Fruit fly (Drosophila melanogaster) whole organism, embryonic: ENCODE measurements around the gene Ugt35E1.
A peak's percentile ranks its signal among the peaks of the same experiment; 100 is the strongest.

ENCODE experiments used
- ATbp ChIP-seq: fragments of 200-800 bp; sonication (Bioruptor generic); optimal IDR thresholded peaks from 2 replicates; lab custom pipeline; 2017; ENCODE audit warnings: missing biosample characterization, mild to moderate bottlenecking, missing genetic modification characterization, missing genetic modification reagents
- B-H1 ChIP-seq: fragments of 200-800 bp; sonication (Bioruptor generic); IDR thresholded peaks from 3 replicates; pipeline ENCODE4 v1.3.6; 2022; ENCODE audit warnings: missing biosample characterization, missing genetic modification characterization
- CG10147 ChIP-seq: fragments of 200-800 bp; sonication (Bioruptor generic); optimal IDR thresholded peaks from 2 replicates; lab custom pipeline; 2019; ENCODE audit warnings: missing biosample characterization, mild to moderate bottlenecking, missing genetic modification characterization, moderate library complexity
- CG10209 ChIP-seq: fragments of 200-800 bp; sonication (Bioruptor generic); optimal IDR thresholded peaks from 3 replicates; lab custom pipeline; 2017; ENCODE audit warnings: missing biosample characterization, mild to moderate bottlenecking, missing genetic modification characterization, missing genetic modification reagents
- CG10366 ChIP-seq: fragments of 200-800 bp; sonication (Bioruptor generic); IDR thresholded peaks from 2 replicates; pipeline ENCODE4 v1.3.6; 2022; ENCODE audit warnings: missing biosample characterization, missing genetic modification characterization
- CG10431 ChIP-seq: fragments of 200-800 bp; sonication (Bioruptor generic); optimal IDR thresholded peaks from 3 replicates; lab custom pipeline; 2018; ENCODE audit warnings: missing biosample characterization, mild to moderate bottlenecking, missing genetic modification characterization
- CG10462 ChIP-seq: fragments of 200-800 bp; sonication (Bioruptor generic); optimal IDR thresholded peaks from 2 replicates; lab custom pipeline; 2016; ENCODE audit warnings: missing biosample characterization, missing genetic modification characterization
- CG10543 ChIP-seq: fragments of 200-800 bp; sonication (Bioruptor generic); optimal IDR thresholded peaks from 3 replicates; lab custom pipeline; 2017; ENCODE audit warnings: missing biosample characterization, mild to moderate bottlenecking, missing genetic modification characterization, moderate library complexity
- CG12104 ChIP-seq: fragments of 200-800 bp; sonication (Bioruptor generic); optimal IDR thresholded peaks from 3 replicates; lab custom pipeline; 2016; ENCODE audit warnings: missing biosample characterization, missing genetic modification characterization
- CG12236 ChIP-seq: fragments of 200-800 bp; sonication (Bioruptor generic); optimal IDR thresholded peaks from 2 replicates; lab custom pipeline; 2016; ENCODE audit warnings: missing biosample characterization, missing genetic modification characterization
- CG14965 ChIP-seq: fragments of 200-800 bp; sonication (Bioruptor generic); optimal IDR thresholded peaks from 2 replicates; lab custom pipeline; 2016; ENCODE audit warnings: missing biosample characterization, missing genetic modification characterization, borderline replicate concordance
- CG15011 ChIP-seq: fragments of 200-800 bp; sonication (Bioruptor generic); optimal IDR thresholded peaks from 3 replicates; lab custom pipeline; 2018; ENCODE audit warnings: missing biosample characterization, mild to moderate bottlenecking, missing genetic modification characterization
- CG15601 ChIP-seq: fragments of 200-800 bp; sonication (Bioruptor generic); optimal IDR thresholded peaks from 3 replicates; lab custom pipeline; 2019; ENCODE audit warnings: missing biosample characterization, mild to moderate bottlenecking, missing genetic modification characterization, moderate library complexity
- CG16815 ChIP-seq: fragments of 200-800 bp; sonication (Bioruptor generic); optimal IDR thresholded peaks from 3 replicates; lab custom pipeline; 2017; ENCODE audit warnings: missing biosample characterization, mild to moderate bottlenecking, missing genetic modification characterization
- CG2116 ChIP-seq: fragments of 200-800 bp; sonication (Bioruptor generic); optimal IDR thresholded peaks from 3 replicates; lab custom pipeline; 2018; ENCODE audit warnings: missing biosample characterization, mild to moderate bottlenecking, missing genetic modification characterization
- CG4854 ChIP-seq: fragments of 200-800 bp; sonication (Bioruptor generic); optimal IDR thresholded peaks from 2 replicates; lab custom pipeline; 2016; ENCODE audit warnings: missing biosample characterization, missing genetic modification characterization, inconsistent platforms
- CG6175 ChIP-seq: fragments of 200-800 bp; sonication (Bioruptor generic); IDR thresholded peaks from 3 replicates; pipeline ENCODE4 v1.3.6; 2022; ENCODE audit warnings: missing biosample characterization, missing genetic modification characterization
- CG8359 ChIP-seq: fragments of 200-800 bp; sonication (Bioruptor generic); optimal IDR thresholded peaks from 2 replicates; lab custom pipeline; 2017; ENCODE audit warnings: missing biosample characterization, mild to moderate bottlenecking, missing genetic modification characterization, borderline replicate concordance
- CG8388 ChIP-seq: fragments of 200-800 bp; sonication (Bioruptor generic); optimal IDR thresholded peaks from 2 replicates; lab custom pipeline; 2019; ENCODE audit warnings: missing biosample characterization, mild to moderate bottlenecking, missing genetic modification characterization, moderate library complexity
- CG8924 ChIP-seq: fragments of 200-800 bp; optimal IDR thresholded peaks from 3 replicates; lab custom pipeline; 2019; ENCODE audit warnings: missing biosample characterization, mild to moderate bottlenecking, missing genetic modification characterization, moderate library complexity
- CG9797 ChIP-seq: fragments of 200-800 bp; sonication (Bioruptor generic); optimal IDR thresholded peaks from 3 replicates; lab custom pipeline; 2018; ENCODE audit warnings: missing biosample characterization, mild to moderate bottlenecking, missing genetic modification characterization
- CG9817 ChIP-seq: fragments of 200-800 bp; sonication (Bioruptor generic); optimal IDR thresholded peaks from 2 replicates; lab custom pipeline; 2018; ENCODE audit warnings: missing biosample characterization, mild to moderate bottlenecking, missing genetic modification characterization, moderate library complexity
- Chrac-16 ChIP-seq: fragments of 200-800 bp; sonication (Bioruptor generic); optimal IDR thresholded peaks from 3 replicates; lab custom pipeline; 2016; ENCODE audit warnings: missing biosample characterization, missing genetic modification characterization
- Dref ChIP-seq: fragments of 200-800 bp; sonication (Bioruptor generic); IDR thresholded peaks from 2 replicates; pipeline ENCODE4 v1.3.6; 2022; ENCODE audit warnings: missing biosample characterization, missing genetic modification characterization
- HmgZ ChIP-seq: fragments of 200-800 bp; sonication (Bioruptor generic); optimal IDR thresholded peaks from 2 replicates; lab custom pipeline; 2018; ENCODE audit warnings: missing biosample characterization, mild to moderate bottlenecking, missing genetic modification characterization
- Hr39 ChIP-seq: fragments of >200 bp; optimal IDR thresholded peaks from 2 replicates; lab custom pipeline; 2017
- Hr51 ChIP-seq, 2 experiments: fragments of 200-800 bp; sonication (Bioruptor generic); optimal IDR thresholded peaks; 2 replicates in 1 of 2; 3 replicates in 1 of 2; lab custom pipeline; 2016 to 2018; ENCODE audit warnings: missing biosample characterization in 2 of 2, missing genetic modification characterization in 2 of 2, mild to moderate bottlenecking in 1 of 2, moderate library complexity in 1 of 2
- Hr78 ChIP-seq, 2 experiments: fragments of 200-800 bp in 1 of 2; fragments of >200 bp in 1 of 2; sonication (Bioruptor generic) in 1 of 2; optimal IDR thresholded peaks; 2 replicates each; lab custom pipeline; 2017 to 2019; ENCODE audit warnings: missing biosample characterization in 2 of 2, missing genetic modification characterization in 2 of 2, mild to moderate bottlenecking in 1 of 2, moderate library complexity in 1 of 2
- Opbp ChIP-seq: fragments of 200-800 bp; sonication (Bioruptor generic); IDR thresholded peaks from 3 replicates; pipeline ENCODE4 v1.3.6; 2022; ENCODE audit warnings: missing biosample characterization, missing genetic modification characterization; ENCODE audit not compliant: partially characterized antibody
- Ravus ChIP-seq: fragments of 200-800 bp; sonication (Bioruptor generic); IDR thresholded peaks from 2 replicates; pipeline ENCODE4 v1.3.6; 2022; ENCODE audit warnings: missing biosample characterization, missing genetic modification characterization
- Side ChIP-seq: fragments of 200-800 bp; sonication (Bioruptor generic); optimal IDR thresholded peaks from 2 replicates; lab custom pipeline; 2016; ENCODE audit warnings: missing biosample characterization, missing genetic modification characterization
- Spps ChIP-seq: fragments of 200-800 bp; sonication (Bioruptor generic); optimal IDR thresholded peaks from 2 replicates; lab custom pipeline; 2018; ENCODE audit warnings: missing biosample characterization, mild to moderate bottlenecking, missing genetic modification characterization
- TFAM ChIP-seq: fragments of 200-800 bp; sonication (Bioruptor generic); optimal IDR thresholded peaks from 2 replicates; lab custom pipeline; 2017; ENCODE audit warnings: missing biosample characterization, missing genetic modification characterization, inconsistent platforms
- bab2 ChIP-seq: fragments of 200-800 bp; sonication (Bioruptor generic); optimal IDR thresholded peaks from 2 replicates; lab custom pipeline; 2016; ENCODE audit warnings: missing biosample characterization, missing genetic modification characterization
- chif ChIP-seq, 2 experiments: fragments of 200-800 bp; sonication (Bioruptor generic); optimal IDR thresholded peaks; 3 replicates each; lab custom pipeline; 2016; ENCODE audit warnings: missing biosample characterization in 2 of 2, missing genetic modification characterization in 2 of 2
- dmrt99B ChIP-seq: fragments of 200-800 bp; sonication (Bioruptor generic); optimal IDR thresholded peaks from 2 replicates; lab custom pipeline; 2018; ENCODE audit warnings: missing biosample characterization, mild to moderate bottlenecking, missing genetic modification characterization, moderate library complexity
- ems ChIP-seq: fragments of 200-800 bp; sonication (Bioruptor generic); optimal IDR thresholded peaks from 3 replicates; lab custom pipeline; 2016; ENCODE audit warnings: missing biosample characterization, missing genetic modification characterization
- gcm ChIP-seq: fragments of 200-800 bp; sonication (Bioruptor generic); optimal IDR thresholded peaks from 2 replicates; lab custom pipeline; 2019; ENCODE audit warnings: missing biosample characterization, mild to moderate bottlenecking, missing genetic modification characterization, moderate library complexity
- grau ChIP-seq: fragments of 200-800 bp; optimal IDR thresholded peaks from 3 replicates; lab custom pipeline; 2019; ENCODE audit warnings: missing biosample characterization, mild to moderate bottlenecking, missing genetic modification characterization, moderate library complexity
- gsb-n ChIP-seq: fragments of 200-800 bp; sonication (Bioruptor generic); optimal IDR thresholded peaks from 3 replicates; lab custom pipeline; 2018; ENCODE audit warnings: missing biosample characterization, mild to moderate bottlenecking, missing genetic modification characterization
- her ChIP-seq: fragments of 200-800 bp; sonication (Bioruptor generic); optimal IDR thresholded peaks from 2 replicates; lab custom pipeline; 2016; ENCODE audit warnings: missing biosample characterization, missing genetic modification characterization
- maf-S ChIP-seq: fragments of 200-800 bp; sonication (Bioruptor generic); optimal IDR thresholded peaks from 2 replicates; lab custom pipeline; 2016; ENCODE audit warnings: missing biosample characterization, missing genetic modification characterization
- nom ChIP-seq: fragments of 200-800 bp; sonication (Bioruptor generic); optimal IDR thresholded peaks from 2 replicates; lab custom pipeline; 2017; ENCODE audit warnings: missing biosample characterization, missing genetic modification characterization, mild to moderate bottlenecking, moderate library complexity, missing genetic modification reagents
- odd ChIP-seq: fragments of 200-800 bp; sonication (Bioruptor generic); optimal IDR thresholded peaks from 2 replicates; lab custom pipeline; 2017; ENCODE audit warnings: missing biosample characterization, mild to moderate bottlenecking, missing genetic modification characterization
- prd ChIP-seq, 3 experiments: fragments of >200 bp in 2 of 3; fragments of 200-800 bp in 1 of 3; sonication (Bioruptor generic) in 1 of 3; optimal IDR thresholded peaks in 2 of 3; IDR thresholded peaks in 1 of 3; 2 replicates in 2 of 3; 3 replicates in 1 of 3; pipeline versions ENCODE4 v1.3.6 to Lab custom; 2017 to 2022; ENCODE audit warnings: missing biosample characterization in 1 of 3, missing genetic modification characterization in 1 of 3
- so ChIP-seq: fragments of 200-800 bp; sonication (Bioruptor generic); IDR thresholded peaks from 3 replicates; pipeline ENCODE4 v1.3.6; 2022; ENCODE audit warnings: missing biosample characterization, missing genetic modification characterization
- tio ChIP-seq: fragments of 200-800 bp; sonication (Bioruptor generic); optimal IDR thresholded peaks from 2 replicates; lab custom pipeline; 2017; ENCODE audit warnings: missing biosample characterization, missing genetic modification characterization, inconsistent platforms
- trem ChIP-seq: fragments of 200-800 bp; optimal IDR thresholded peaks from 3 replicates; lab custom pipeline; 2019; ENCODE audit warnings: missing biosample characterization, mild to moderate bottlenecking, missing genetic modification characterization, moderate library complexity
- zfh2 ChIP-seq: fragments of 200-800 bp; sonication (Bioruptor generic); optimal IDR thresholded peaks from 2 replicates; lab custom pipeline; 2016; ENCODE audit warnings: missing biosample characterization, missing genetic modification characterization

Ugt35E1 gene

dm6 chr3R:11214449-11214950 is 48.6 kb upstream of the Ugt35E1 start, which contains the start of gene ZnT86D (continued):
- TF ChIP-seq chif (GFP tag; optimal IDR thresholded peaks at IDR 0.05; lab: Kevin White, UChicago) (peak; percentile 12 to 43), Ravus (no peak), CG8359 (GFP tag; lab: Kevin White, UChicago) (no peak), odd (GFP tag; lab: Kevin White, UChicago) (peak; percentile 37), Side (GFP tag; lab: Kevin White, UChicago) (peak; percentile 13), CG9817 (tag; lab: Kevin White, UChicago) (peak; percentile 64), grau (tag; lab: Kevin White, UChicago) (peak; percentile 99), bab2 (peak; percentile 49), CG4854 (GFP tag; lab: Kevin White, UChicago) (no peak), CG16815 (GFP tag; lab: Kevin White, UChicago) (peak; percentile 49), so (GFP tag; lab: Robert Waterston, UW) (no peak), CG10147 (GFP tag; lab: Kevin White, UChicago) (peak; percentile 79), CG10462 (GFP tag; lab: Kevin White, UChicago) (no peak), CG9797 (GFP tag; lab: Kevin White, UChicago) (no peak), Opbp (GFP tag; lab: Robert Waterston, UW) (no peak), B-H1 (GFP tag; lab: Robert Waterston, UW) (no peak), CG12104 (GFP tag; lab: Kevin White, UChicago) (peak; percentile 20), zfh2 (GFP tag; lab: Kevin White, UChicago) (peak; percentile 72), Hr51 (GFP tag; optimal IDR thresholded peaks at IDR 0.05; lab: Kevin White, UChicago) (peak; percentile 34 to 62), her (no peak), HmgZ (tag; lab: Kevin White, UChicago) (peak; percentile 74), CG8924 (tag; lab: Kevin White, UChicago) (peak; percentile 69), Chrac-16 (GFP tag; lab: Kevin White, UChicago) (peak; percentile 33), TFAM (GFP tag; lab: Kevin White, UChicago) (no peak), Spps (tag; lab: Kevin White, UChicago) (no peak), CG14965 (GFP tag; lab: Kevin White, UChicago) (no peak), CG6175 (GFP tag; lab: Robert Waterston, UW) (no peak), CG10366 (GFP tag; lab: Robert Waterston, UW) (peak; percentile 30; the same call in 1 of the 2 replicates), CG2116 (GFP tag; lab: Kevin White, UChicago) (no peak), tio (GFP tag; lab: Kevin White, UChicago) (no peak), CG10431 (GFP tag; lab: Kevin White, UChicago) (no peak), CG12236 (GFP tag; lab: Kevin White, UChicago) (no peak), CG15011 (GFP tag; lab: Kevin White, UChicago) (peak; percentile 21), Hr78 (GFP tag; optimal IDR thresholded peaks at IDR 0.05; lab: Kevin White, UChicago) (no peak), CG10543 (peak; percentile 87), Hr39 (lab: Kevin White, UChicago) (no peak), ems (GFP tag; lab: Kevin White, UChicago) (peak; percentile 51), CG15601 (tag; lab: Kevin White, UChicago) (peak; percentile 66), prd (optimal IDR thresholded peaks at IDR 0.05; lab: Kevin White, UChicago) (no peak), prd (GFP tag; IDR thresholded peaks at IDR 0.05; lab: Robert Waterston, UW) (peak; percentile 69), nom (peak; percentile 35), CG8388 (GFP tag; lab: Kevin White, UChicago) (peak; percentile 39), trem (tag; lab: Kevin White, UChicago) (peak; percentile 44), ATbp (GFP tag; lab: Kevin White, UChicago) (peak; percentile 21), maf-S (peak; percentile 11), dmrt99B (tag; lab: Kevin White, UChicago) (peak; percentile 65), gcm (GFP tag; lab: Kevin White, UChicago) (peak; percentile 26), Dref (no peak), CG10209 (GFP tag; lab: Kevin White, UChicago) (peak; percentile 53), gsb-n (peak; percentile 20)
